Worm (Caenorhabditis elegans): ENCODE data around the gene idpp-9.

The idpp-9 gene

ce11 chrX:3945681-3946080 is 30.0 kb upstream of the idpp-9 start (continued):
- TF ChIP-seq hlh-17 (GFP tag; optimal IDR thresholded peaks at IDR 0.05; ENCODE audit: borderline replicate concordance): no peak
- 0 out of 2 replicates have a peak, but pooled peaks have one; percentile 25 for TF ChIP-seq mab-9 (GFP tag; IDR thresholded peaks at IDR 0.05)
- no peak for TF ChIP-seq unc-130 (tag; optimal IDR thresholded peaks at IDR 0.05)
- TF ChIP-seq nhr-12 (tag; optimal IDR thresholded peaks at IDR 0.05): no peak
- TF ChIP-seq F16B12.6 (tag; optimal IDR thresholded peaks at IDR 0.05): no peak
- TF ChIP-seq nhr-85 (tag): no peak
- no peak for TF ChIP-seq ceh-88 (GFP tag; IDR thresholded peaks at IDR 0.05)
- peak; percentile 47 for TF ChIP-seq jun-1 (tag; optimal IDR thresholded peaks at IDR 0.05)
- TF ChIP-seq ceh-90 (tag; optimal IDR thresholded peaks at IDR 0.05): no peak
- peak in 1 of 2 experiments; percentile 44 for TF ChIP-seq lsy-2 (tag; optimal IDR thresholded peaks at IDR 0.05)
- TF ChIP-seq C04F5.9 (tag; optimal IDR thresholded peaks at IDR 0.05): no peak
- TF ChIP-seq fkh-4 (tag; optimal IDR thresholded peaks at IDR 0.05; ENCODE audit: borderline replicate concordance): no peak
- TF ChIP-seq dsc-1 (tag; optimal IDR thresholded peaks at IDR 0.05): peak; percentile 11
- TF ChIP-seq nhr-76 (tag; optimal IDR thresholded peaks at IDR 0.05): no peak
- no peak for TF ChIP-seq hlh-4 (tag; optimal IDR thresholded peaks at IDR 0.05)
- peak; percentile 41 for TF ChIP-seq unc-86 (tag; optimal IDR thresholded peaks at IDR 0.05)
- TF ChIP-seq egl-13 (tag; optimal IDR thresholded peaks at IDR 0.05): peak; percentile 19
- no peak for TF ChIP-seq isw-1 (GFP tag; IDR thresholded peaks at IDR 0.05)
- no peak for TF ChIP-seq zag-1 (tag; optimal IDR thresholded peaks at IDR 0.05)
- peak; percentile 48 for TF ChIP-seq nhr-47 (tag; optimal IDR thresholded peaks at IDR 0.05)
- no peak for TF ChIP-seq blmp-1 (tag; optimal IDR thresholded peaks at IDR 0.05)
- TF ChIP-seq vab-15 (tag; optimal IDR thresholded peaks at IDR 0.05): no peak
- TF ChIP-seq irx-1 (tag; optimal IDR thresholded peaks at IDR 0.05): no peak
- no peak for TF ChIP-seq efl-3 (GFP tag; optimal IDR thresholded peaks at IDR 0.05)
- no peak for TF ChIP-seq nhr-11 (tag; optimal IDR thresholded peaks at IDR 0.05)
- TF ChIP-seq pag-3 (tag; optimal IDR thresholded peaks at IDR 0.05; ENCODE audit: borderline replicate concordance, insufficient read depth): no peak
- TF ChIP-seq sup-37 (GFP tag; optimal IDR thresholded peaks at IDR 0.05): peak; percentile 12
- peak; percentile 30 for TF ChIP-seq xbp-1 (tag; optimal IDR thresholded peaks at IDR 0.05)
- TF ChIP-seq mep-1 (tag; optimal IDR thresholded peaks at IDR 0.05): peak; percentile 14
- TF ChIP-seq zip-4 (GFP tag; optimal IDR thresholded peaks at IDR 0.05): no peak
- TF ChIP-seq lin-14 (GFP tag; optimal IDR thresholded peaks at IDR 0.05): peak; percentile 84
- no peak for TF ChIP-seq nhr-237 (tag; optimal IDR thresholded peaks at IDR 0.05)
- TF ChIP-seq unc-30 (tag; optimal IDR thresholded peaks at IDR 0.05): no peak
- TF ChIP-seq ets-5 (GFP tag; IDR thresholded peaks at IDR 0.05): no peak
- no peak for TF ChIP-seq pax-3 (tag; optimal IDR thresholded peaks at IDR 0.05)
- peak; percentile 15 for TF ChIP-seq skn-1 (tag; optimal IDR thresholded peaks at IDR 0.05)
- TF ChIP-seq lir-3 (tag; optimal IDR thresholded peaks at IDR 0.05; ENCODE audit: poor library complexity): no peak
- TF ChIP-seq ceh-63 (GFP tag; optimal IDR thresholded peaks at IDR 0.05): no peak
- TF ChIP-seq efl-1 (optimal IDR thresholded peaks at IDR 0.05): peak in 1 of 2 experiments; percentile 2
- no peak for TF ChIP-seq efl-1 (GFP tag; optimal IDR thresholded peaks at IDR 0.05 in 1 of 2)
- TF ChIP-seq C34B4.2 (tag; optimal IDR thresholded peaks at IDR 0.05): no peak
- TF ChIP-seq lin-35 (GFP tag; optimal IDR thresholded peaks at IDR 0.05): peak in 1 of 2 experiments; percentile 26
- TF ChIP-seq rnt-1 (tag; optimal IDR thresholded peaks at IDR 0.05): peak; percentile 67
- no peak for TF ChIP-seq nhr-90 (tag; optimal IDR thresholded peaks at IDR 0.05; ENCODE audit: poor library complexity)
- TF ChIP-seq nhr-84 (tag; optimal IDR thresholded peaks at IDR 0.05): no peak
- peak; percentile 23 for TF ChIP-seq C16A3.4 (tag; optimal IDR thresholded peaks at IDR 0.05)
- TF ChIP-seq snpc-4 (tag; optimal IDR thresholded peaks at IDR 0.05): no peak
- TF ChIP-seq lin-39 (tag; optimal IDR thresholded peaks at IDR 0.05): no peak
- no peak for TF ChIP-seq fos-1 (tag; optimal IDR thresholded peaks at IDR 0.05)
- TF ChIP-seq nhr-71 (tag; optimal IDR thresholded peaks at IDR 0.05): peak; percentile 60
- no peak for TF ChIP-seq tlp-1 (tag; optimal IDR thresholded peaks at IDR 0.05)
- TF ChIP-seq ztf-4 (tag; optimal IDR thresholded peaks at IDR 0.05): no peak
